Fruit fly (Drosophila melanogaster): ENCODE results near the gene CG11398.
A peak's percentile ranks its signal among the peaks of the same experiment; 100 is the strongest.

The CG11398 gene

DNA sequence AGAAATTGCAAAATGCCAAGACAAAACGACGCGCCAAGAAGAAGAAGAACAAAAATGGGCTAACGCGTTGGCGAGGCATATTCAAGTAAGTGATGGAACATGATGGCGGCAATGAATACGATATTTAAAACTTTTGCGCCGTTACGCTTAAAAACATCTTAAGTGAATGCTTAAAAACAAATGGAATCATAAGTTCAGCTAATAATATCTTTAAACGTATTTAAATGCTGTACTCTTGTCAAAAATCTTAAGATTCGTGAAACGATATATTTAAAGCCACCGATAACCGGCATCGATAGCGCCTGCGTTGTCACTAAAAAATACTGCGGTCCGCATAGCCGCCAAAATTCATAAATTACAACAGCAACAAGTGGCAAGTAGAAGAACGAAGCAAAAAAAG lies 24.9 kb upstream of the CG11398 start, which contains the start of gene CG11403 (continued):
- TF ChIP-seq CG9817 (tag; optimal IDR thresholded peaks at IDR 0.05) (no peak), CG13424 (tag; optimal IDR thresholded peaks at IDR 0.05) (peak; percentile 3), gem (tag; optimal IDR thresholded peaks at IDR 0.05) (peak; percentile 29), B-H2 (GFP tag; optimal IDR thresholded peaks at IDR 0.05) (no peak), HLH3B (GFP tag; IDR thresholded peaks at IDR 0.05) (no peak), HLH54F (GFP tag; optimal IDR thresholded peaks at IDR 0.05) (no peak), CG4854 (GFP tag; optimal IDR thresholded peaks at IDR 0.05) (no peak), CG12219 (GFP tag; optimal IDR thresholded peaks at IDR 0.05) (no peak), ewg (GFP tag; optimal IDR thresholded peaks at IDR 0.05) (peak; percentile 17), pb (GFP tag; optimal IDR thresholded peaks at IDR 0.05) (no peak), CG2199 (GFP tag; IDR thresholded peaks at IDR 0.05) (no peak), CG10147 (GFP tag; optimal IDR thresholded peaks at IDR 0.05) (peak; percentile 13), Max (GFP tag; optimal IDR thresholded peaks at IDR 0.05) (peak; percentile 51), tgo (GFP tag; IDR thresholded peaks at IDR 0.05) (no peak), CG6272 (GFP tag; IDR thresholded peaks at IDR 0.05) (no peak), cad (GFP tag; optimal IDR thresholded peaks at IDR 0.05) (no peak), Atf6 (GFP tag; IDR thresholded peaks at IDR 0.05) (no peak), sc (optimal IDR thresholded peaks at IDR 0.05) (no peak), sc (GFP tag; optimal IDR thresholded peaks at IDR 0.05) (no peak), CG10209 (GFP tag; optimal IDR thresholded peaks at IDR 0.05) (no peak), wek (GFP tag; optimal IDR thresholded peaks at IDR 0.05) (no peak), CTCF (GFP tag; optimal IDR thresholded peaks at IDR 0.05) (peak; percentile 62), CG3726 (GFP tag; IDR thresholded peaks at IDR 0.05) (no peak), CG8924 (tag; optimal IDR thresholded peaks at IDR 0.05) (no peak), CG12155 (GFP tag; optimal IDR thresholded peaks at IDR 0.05) (no peak), CG4617 (GFP tag; optimal IDR thresholded peaks at IDR 0.05; ENCODE audit: borderline replicate concordance) (peak; percentile 15), Xrp1 (GFP tag; IDR thresholded peaks at IDR 0.05) (no peak), ranshi (GFP tag; IDR thresholded peaks at IDR 0.05) (no peak), D19A (tag; optimal IDR thresholded peaks at IDR 0.05) (no peak), CG7963 (GFP tag; IDR thresholded peaks at IDR 0.05; ENCODE audit: partially characterized antibody) (0 out of 3 replicates have a peak, but pooled peaks have one; percentile 45), CG4328 (GFP tag; optimal IDR thresholded peaks at IDR 0.05) (no peak), nerfin-1 (tag; optimal IDR thresholded peaks at IDR 0.05) (no peak), sug (tag; optimal IDR thresholded peaks at IDR 0.05) (peak; percentile 14), CG17361 (GFP tag; IDR thresholded peaks at IDR 0.05) (peak; percentile 49; the same call in 2 of the 3 replicates), CG3838 (GFP tag; optimal IDR thresholded peaks at IDR 0.05) (no peak), en (GFP tag; optimal IDR thresholded peaks at IDR 0.05) (no peak), CG32767 (GFP tag; IDR thresholded peaks at IDR 0.05) (no peak), Atf-2 (GFP tag; optimal IDR thresholded peaks at IDR 0.05) (no peak), CG9932 (GFP tag; IDR thresholded peaks at IDR 0.05) (peak; percentile 52), CG31388 (GFP tag; optimal IDR thresholded peaks at IDR 0.05) (no peak), CG11085 (GFP tag; IDR thresholded peaks at IDR 0.05) (no peak), Dip2 (GFP tag; IDR thresholded peaks at IDR 0.05) (no peak), Gsc (GFP tag; IDR thresholded peaks at IDR 0.05) (no peak), CG32532 (GFP tag; IDR thresholded peaks at IDR 0.05) (no peak), TFAM (GFP tag; optimal IDR thresholded peaks at IDR 0.05) (no peak), CG18011 (GFP tag; optimal IDR thresholded peaks at IDR 0.05) (no peak), cg (GFP tag; optimal IDR thresholded peaks at IDR 0.05) (no peak), Rx (GFP tag; IDR thresholded peaks at IDR 0.05) (no peak), Antp (GFP tag; optimal IDR thresholded peaks at IDR 0.05) (no peak), Sin3A (optimal IDR thresholded peaks at IDR 0.05) (peak; percentile 99), Xbp1 (GFP tag; optimal IDR thresholded peaks at IDR 0.05) (no peak), so (GFP tag; IDR thresholded peaks at IDR 0.05) (no peak), hbn (GFP tag; IDR thresholded peaks at IDR 0.05; ENCODE audit: partially characterized antibody) (peak; percentile 85), ci (GFP tag; IDR thresholded peaks at IDR 0.05) (no peak)

Measured in whole organism, embryonic.